Worm (Caenorhabditis elegans): ENCODE results near the gene Y77E11A.8.

- no peak for TF ChIP-seq jun-1 (tag; optimal IDR thresholded peaks at IDR 0.05)
- TF ChIP-seq pqm-1 (tag; optimal IDR thresholded peaks at IDR 0.05): no peak
- TF ChIP-seq nhr-28 (tag; optimal IDR thresholded peaks at IDR 0.05): no peak
- TF ChIP-seq php-3 (GFP tag; IDR thresholded peaks at IDR 0.05): no peak
- TF ChIP-seq daf-16 (GFP tag; optimal IDR thresholded peaks at IDR 0.05): no peak
- TF ChIP-seq daf-16 (tag; optimal IDR thresholded peaks at IDR 0.05): no peak
- no peak for TF ChIP-seq zag-1 (tag; optimal IDR thresholded peaks at IDR 0.05)
- TF ChIP-seq pha-4 (GFP tag; IDR thresholded peaks at IDR 0.05): no peak
- no peak for TF ChIP-seq pha-4 (tag; optimal IDR thresholded peaks at IDR 0.05)
- TF ChIP-seq unc-39 (tag; optimal IDR thresholded peaks at IDR 0.05): no peak
- no peak for TF ChIP-seq zip-2 (tag; optimal IDR thresholded peaks at IDR 0.05)
- TF ChIP-seq snpc-1.2 (GFP tag; IDR thresholded peaks at IDR 0.05): no peak
Measured at ce11 chrIV:1445920-1446319, 21.1 kb upstream of the Y77E11A.8 start, which contains the start of gene clp-7.

Measured in whole organism, L4 larva.